Worm (Caenorhabditis elegans): ENCODE measurements around the gene srh-71.

ce11 chrII:3158985-3159384, 35.7 kb downstream of the srh-71 start, which contains the start of gene sri-34:
- TF ChIP-seq zag-1 (tag; optimal IDR thresholded peaks at IDR 0.05) (no peak), ztf-7 (tag; optimal IDR thresholded peaks at IDR 0.05) (no peak), lin-15B (tag; optimal IDR thresholded peaks at IDR 0.05) (no peak), nhr-77 (tag; optimal IDR thresholded peaks at IDR 0.05) (no peak), skn-1 (tag; optimal IDR thresholded peaks at IDR 0.05) (no peak), set-16 (GFP tag; IDR thresholded peaks at IDR 0.05) (no peak), pqm-1 (tag; optimal IDR thresholded peaks at IDR 0.05) (no peak), nhr-6 (tag; optimal IDR thresholded peaks at IDR 0.05) (no peak), jun-1 (tag; optimal IDR thresholded peaks at IDR 0.05) (no peak), lsy-2 (tag; optimal IDR thresholded peaks at IDR 0.05) (no peak)
